Worm (Caenorhabditis elegans) whole organism, L1 larva: Measurements from ENCODE around the gene srb-6.

Source experiments
- C04F5.9 ChIP-seq: sonication (generic microtip); optimal IDR thresholded peaks from 2 replicates; lab custom pipeline; 2016; ENCODE audit warnings: missing genetic modification characterization, missing compliant biosample characterization
- C16A3.4 ChIP-seq: fragments of 150-350 bp; optimal IDR thresholded peaks from 2 replicates; lab custom pipeline; 2014; ENCODE audit warnings: missing biosample characterization, missing genetic modification characterization
- F16B12.6 ChIP-seq: fragments of 150-350 bp; optimal IDR thresholded peaks from 2 replicates; lab custom pipeline; 2014; ENCODE audit warnings: missing biosample characterization, missing genetic modification characterization
- blmp-1 ChIP-seq: fragments of 150-350 bp; optimal IDR thresholded peaks from 2 replicates; lab custom pipeline; 2014; ENCODE audit warnings: missing biosample characterization, missing genetic modification characterization
- ceh-82 ChIP-seq, 3 experiments: fragments of 150-350 bp in 1 of 3; sonication (generic microtip) in 2 of 3; optimal IDR thresholded peaks; 2 replicates each; lab custom pipeline; 2014 to 2017; ENCODE audit warnings: missing biosample characterization in 3 of 3, missing genetic modification characterization in 3 of 3
- ces-1 ChIP-seq: fragments of 150-350 bp; optimal IDR thresholded peaks from 2 replicates; lab custom pipeline; 2014; ENCODE audit warnings: missing biosample characterization, missing genetic modification reagents, missing genetic modification characterization
- dsc-1 ChIP-seq: sonication (generic microtip); optimal IDR thresholded peaks from 2 replicates; lab custom pipeline; 2016; ENCODE audit warnings: mild to moderate bottlenecking, missing genetic modification characterization, missing compliant biosample characterization
- efl-1 ChIP-seq, 4 experiments: fragments of 150-350 bp; optimal IDR thresholded peaks in 3 of 4; peaks in 1 of 4; 1 replicate in 1 of 4; 2 replicates in 3 of 4; lab custom pipeline; 2014; ENCODE audit warnings: missing biosample characterization in 2 of 4, missing genetic modification characterization in 2 of 4, missing genetic modification reagents in 2 of 4
- elt-2 ChIP-seq: sonication (generic microtip); optimal IDR thresholded peaks from 2 replicates; lab custom pipeline; 2016; ENCODE audit warnings: missing genetic modification characterization, mild to moderate bottlenecking, inconsistent platforms, missing compliant biosample characterization, missing genetic modification reagents
- fkh-8 ChIP-seq: sonication (generic microtip); optimal IDR thresholded peaks from 2 replicates; lab custom pipeline; 2016; ENCODE audit warnings: mild to moderate bottlenecking, missing genetic modification characterization, missing compliant biosample characterization
- grh-1 ChIP-seq: fragments of 200-800 bp; sonication (Bioruptor generic); IDR thresholded peaks from 2 replicates; pipeline ENCODE4 v1.3.6; 2022; ENCODE audit warnings: missing genetic modification reagents, missing genetic modification characterization, missing compliant biosample characterization
- hlh-4 ChIP-seq: sonication (generic microtip); optimal IDR thresholded peaks from 2 replicates; lab custom pipeline; 2016; ENCODE audit warnings: mild to moderate bottlenecking, missing genetic modification characterization, missing compliant biosample characterization
- irx-1 ChIP-seq: sonication (generic microtip); optimal IDR thresholded peaks from 2 replicates; lab custom pipeline; 2016; ENCODE audit warnings: missing genetic modification characterization, missing compliant biosample characterization
- isw-1 ChIP-seq: fragments of 200-800 bp; sonication (Bioruptor generic); IDR thresholded peaks from 2 replicates; pipeline ENCODE4 v1.3.6; 2022; ENCODE audit warnings: missing genetic modification characterization, missing compliant biosample characterization
- lin-14 ChIP-seq: fragments of 200-800 bp; sonication (Bioruptor generic); optimal IDR thresholded peaks from 2 replicates; lab custom pipeline; 2018; ENCODE audit warnings: mild to moderate bottlenecking, missing genetic modification characterization, moderate library complexity, missing compliant biosample characterization
- lin-35 ChIP-seq, 2 experiments: fragments of 150-350 bp; optimal IDR thresholded peaks; 2 replicates each; lab custom pipeline; 2014; ENCODE audit warnings: missing biosample characterization in 2 of 2, missing genetic modification characterization in 2 of 2, missing genetic modification reagents in 2 of 2
- nhr-11 ChIP-seq: fragments of 150-350 bp; optimal IDR thresholded peaks from 2 replicates; lab custom pipeline; 2014; ENCODE audit warnings: missing biosample characterization, missing genetic modification characterization
- nhr-28 ChIP-seq: fragments of 150-350 bp; optimal IDR thresholded peaks from 2 replicates; lab custom pipeline; 2014; ENCODE audit warnings: missing biosample characterization, missing genetic modification characterization
- nhr-77 ChIP-seq: fragments of 150-350 bp; optimal IDR thresholded peaks from 2 replicates; lab custom pipeline; 2014; ENCODE audit warnings: missing biosample characterization, missing genetic modification characterization
- nhr-84 ChIP-seq: sonication (generic microtip); optimal IDR thresholded peaks from 2 replicates; lab custom pipeline; 2017; ENCODE audit warnings: missing biosample characterization, missing genetic modification characterization
- rnt-1 ChIP-seq: sonication (generic microtip); optimal IDR thresholded peaks from 2 replicates; lab custom pipeline; 2016; ENCODE audit warnings: mild to moderate bottlenecking, missing genetic modification characterization, moderate library complexity, missing compliant biosample characterization
- snpc-4 ChIP-seq: fragments of 150-350 bp; optimal IDR thresholded peaks from 2 replicates; lab custom pipeline; 2014; ENCODE audit warnings: missing biosample characterization, missing genetic modification characterization
- snu-23 ChIP-seq: sonication (generic microtip); optimal IDR thresholded peaks from 2 replicates; lab custom pipeline; 2016; ENCODE audit warnings: missing genetic modification characterization, missing compliant biosample characterization
- sptf-1 ChIP-seq: fragments of 150-350 bp; optimal IDR thresholded peaks from 2 replicates; lab custom pipeline; 2014; ENCODE audit warnings: missing biosample characterization, missing genetic modification characterization
- tbx-2 ChIP-seq: sonication (generic microtip); optimal IDR thresholded peaks from 2 replicates; lab custom pipeline; 2016; ENCODE audit warnings: missing genetic modification characterization, missing compliant biosample characterization
- tlp-1 ChIP-seq: fragments of 150-350 bp; optimal IDR thresholded peaks from 2 replicates; lab custom pipeline; 2014; ENCODE audit warnings: missing biosample characterization, missing genetic modification characterization
- unc-30 ChIP-seq: sonication (generic microtip); optimal IDR thresholded peaks from 2 replicates; lab custom pipeline; 2017; ENCODE audit warnings: missing biosample characterization, missing genetic modification characterization
- unc-98 ChIP-seq: fragments of 200-800 bp; sonication (Bioruptor generic); IDR thresholded peaks from 2 replicates; pipeline ENCODE4 v1.3.6; 2022; ENCODE audit warnings: missing genetic modification characterization, missing compliant biosample characterization
- vab-15 ChIP-seq: sonication (generic microtip); optimal IDR thresholded peaks from 2 replicates; lab custom pipeline; 2017; ENCODE audit warnings: missing genotype, mild to moderate bottlenecking, missing genetic modification characterization, missing compliant biosample characterization
- ztf-11 ChIP-seq, 2 experiments: sonication (generic microtip); optimal IDR thresholded peaks; 2 replicates each; lab custom pipeline; 2016 to 2017; ENCODE audit warnings: missing genetic modification characterization in 2 of 2, missing biosample characterization in 1 of 2, missing compliant biosample characterization in 1 of 2
- ztf-4 ChIP-seq: fragments of 150-350 bp; optimal IDR thresholded peaks from 2 replicates; lab custom pipeline; 2014; ENCODE audit warnings: missing biosample characterization, missing genetic modification characterization

The srb-6 gene

ce11 chrII:10204428-10205049 is 9.8 kb downstream of the srb-6 start (continued):
- no peak for TF ChIP-seq C16A3.4 (tag; lab: Kevin White, UChicago)
- no peak for TF ChIP-seq sptf-1 (tag; lab: Kevin White, UChicago)
- TF ChIP-seq rnt-1 (tag; lab: Kevin White, UChicago): peak; percentile 74
- TF ChIP-seq, all 84 proteins: peak for 11

DNA sequence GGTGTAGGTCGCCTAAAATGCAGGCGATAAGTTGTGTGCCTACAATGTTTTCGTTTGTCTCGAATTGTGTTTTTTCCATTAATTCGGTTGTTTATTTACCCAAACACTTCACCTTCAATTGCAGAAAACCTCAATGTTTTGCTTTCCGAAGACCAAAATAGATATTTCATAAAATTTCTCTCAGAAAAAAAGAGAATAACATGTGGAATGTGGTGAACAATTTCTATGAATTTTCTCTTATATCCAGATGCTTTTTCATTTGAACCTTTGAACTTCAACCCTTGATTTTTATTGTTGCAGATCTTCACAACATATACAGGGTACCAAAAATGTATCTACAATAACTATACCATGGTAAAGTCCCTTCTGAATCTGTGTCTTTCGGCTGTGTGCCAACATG is 11.7 kb downstream of the srb-6 start, which contains the start of gene T01E8.1:
TSS of gene T01E8.1 (plus strand) at position 301 of the 400 bp plus-strand sequence.
- TF ChIP-seq dsc-1 (tag; lab: Kevin White, UChicago) (peak; percentile 37), lin-35 (GFP tag; optimal IDR thresholded peaks at IDR 0.05; lab: Kevin White, UChicago) (no peak)

- TF ChIP-seq ztf-4 (tag; lab: Kevin White, UChicago) (no peak), snu-23 (GFP tag; lab: Kevin White, UChicago) (no peak), fkh-8 (tag; lab: Kevin White, UChicago) (no peak), efl-1 (optimal IDR thresholded peaks at IDR 0.05; lab: Kevin White, UChicago) (no peak), efl-1 (GFP tag; optimal IDR thresholded peaks at IDR 0.05 in 1 of 2; lab: Kevin White, UChicago) (peak in 1 of 2 experiments; percentile 54)
Measured at ce11 chrII:10218171-10218570, 23.5 kb downstream of the srb-6 start, which contains the start of gene ref-1. Gene ref-1 (plus strand): TSS chrII:10218471.

- TF ChIP-seq blmp-1 (tag; lab: Kevin White, UChicago) (peak; percentile 26), hlh-4 (tag; lab: Kevin White, UChicago) (no peak), grh-1 (GFP tag; lab: Robert Waterston, UW) (no peak), lin-14 (GFP tag; lab: Kevin White, UChicago) (peak; percentile 66)
- TF ChIP-seq, all 84 proteins: peak for 2
Measured at ce11 chrII:10220631-10221030, 25.9 kb downstream of the srb-6 start.

DNA sequence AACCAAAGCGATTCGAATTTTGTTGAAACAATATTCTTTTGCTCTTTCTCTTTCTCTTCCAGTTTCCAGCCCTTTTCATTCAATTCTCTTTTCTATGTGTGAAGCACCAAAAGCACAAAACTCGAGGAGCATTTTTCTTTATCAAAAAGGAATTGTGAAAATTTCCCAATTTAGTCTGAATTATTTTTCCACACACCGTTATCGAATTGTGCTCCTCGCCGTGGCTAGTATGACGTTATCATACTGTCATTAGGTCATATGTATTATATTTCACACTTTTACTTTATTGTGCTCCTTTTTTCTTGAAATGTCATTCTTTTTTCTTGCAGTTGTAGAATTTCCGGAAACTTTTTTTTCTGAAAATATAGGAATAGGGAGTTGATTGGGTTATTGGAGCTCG is 26.9 kb downstream of the srb-6 start:
- TF ChIP-seq elt-2: peak; percentile 68
- no peak for TF ChIP-seq tlp-1 (tag; lab: Kevin White, UChicago)
- no peak for TF ChIP-seq grh-1 (GFP tag; lab: Robert Waterston, UW)
- no peak for TF ChIP-seq isw-1 (GFP tag; lab: Robert Waterston, UW)
- no peak for TF ChIP-seq vab-15 (tag; lab: Kevin White, UChicago)
- TF ChIP-seq unc-98 (GFP tag; lab: Robert Waterston, UW): no peak

DNA sequence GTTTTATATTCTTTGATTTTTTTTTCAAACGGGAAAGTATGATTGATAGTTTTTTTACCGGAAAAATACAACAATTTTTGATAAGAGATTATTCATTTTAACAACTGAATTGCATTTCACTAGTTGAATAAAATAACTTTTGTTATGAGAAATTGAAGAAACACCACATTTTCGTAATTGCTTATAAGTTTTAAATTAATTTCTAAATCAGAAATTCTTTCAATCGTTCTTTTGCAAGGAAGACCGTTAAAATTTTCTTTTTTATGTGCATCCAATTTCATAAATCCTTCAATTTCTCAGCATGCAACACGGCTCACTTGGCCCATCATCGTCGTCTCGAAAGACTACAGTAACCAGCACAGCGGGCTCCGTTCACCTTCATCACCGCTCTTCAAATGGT is 27.9 kb downstream of the srb-6 start, which contains the start of gene plc-3:
TSS of gene plc-3 (plus strand) at position 301 of the 400 bp plus-strand sequence.
- TF ChIP-seq efl-1 (optimal IDR thresholded peaks at IDR 0.05; lab: Kevin White, UChicago) (no peak), efl-1 (GFP tag; optimal IDR thresholded peaks at IDR 0.05 in 1 of 2; lab: Kevin White, UChicago) (peak in 1 of 2 experiments; percentile 38), ceh-82 (tag; optimal IDR thresholded peaks at IDR 0.05; lab: Kevin White, UChicago) (no peak)

DNA sequence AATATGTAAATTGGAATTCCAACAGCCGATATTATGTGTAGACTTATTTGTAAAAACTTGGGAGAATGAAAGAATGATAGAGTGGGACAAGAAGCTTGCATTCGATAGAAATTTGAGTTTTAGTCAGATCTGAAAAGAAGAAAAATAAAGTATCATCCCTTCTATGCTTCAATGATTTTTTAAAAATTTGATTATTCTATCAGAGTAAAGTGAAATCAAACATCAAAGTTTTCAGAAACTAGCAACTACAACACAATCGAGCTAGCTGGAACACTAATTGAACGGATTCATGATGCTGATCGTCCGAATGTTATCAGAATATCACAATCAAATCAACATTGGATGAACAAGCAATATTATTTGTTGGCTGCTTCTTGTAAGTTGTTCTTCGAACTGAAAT is 32.3 kb downstream of the srb-6 start, which contains the start of gene srh-135:
TSS of gene srh-135 (minus strand) at position 101 of the 400 bp plus-strand sequence.
- no peak for TF ChIP-seq unc-30 (tag; lab: Kevin White, UChicago)
- TF ChIP-seq tbx-2 (tag; lab: Kevin White, UChicago): no peak
- no peak for TF ChIP-seq nhr-28 (tag; lab: Kevin White, UChicago)
- no peak for TF ChIP-seq irx-1 (tag; lab: Kevin White, UChicago)
- no peak for TF ChIP-seq F16B12.6 (tag; lab: Kevin White, UChicago)

- TF ChIP-seq nhr-77 (tag; lab: Kevin White, UChicago) (no peak), fkh-8 (tag; lab: Kevin White, UChicago) (no peak), snpc-4 (tag; lab: Kevin White, UChicago) (no peak), vab-15 (tag; lab: Kevin White, UChicago) (no peak), unc-98 (GFP tag; lab: Robert Waterston, UW) (no peak), C04F5.9 (tag; lab: Kevin White, UChicago) (no peak), nhr-84 (tag; lab: Kevin White, UChicago) (no peak), rnt-1 (tag; lab: Kevin White, UChicago) (no peak), ztf-11 (tag; optimal IDR thresholded peaks at IDR 0.05; lab: Kevin White, UChicago) (no peak), ces-1 (no peak), nhr-11 (no peak)
Measured at ce11 chrII:10230972-10231371, 36.3 kb downstream of the srb-6 start, which contains the start of gene T01E8.8. Gene T01E8.8 (plus strand): TSS chrII:10231272.
